Fruit fly (Drosophila melanogaster) whole organism, embryonic: ENCODE data around the gene Est-Q.

Experiments
- Atf3 ChIP-seq: fragments of 200-800 bp; sonication (Bioruptor generic); optimal IDR thresholded peaks from 3 replicates; lab custom pipeline; 2016; ENCODE audit warnings: missing biosample characterization, missing genetic modification characterization
- Awh ChIP-seq: fragments of 200-800 bp; sonication (Bioruptor generic); IDR thresholded peaks from 2 replicates; pipeline ENCODE4, ENCODE4 v1.3.6; 2022; ENCODE audit warnings: missing biosample characterization, missing genetic modification characterization
- CG10366 ChIP-seq: fragments of 200-800 bp; sonication (Bioruptor generic); IDR thresholded peaks from 2 replicates; pipeline ENCODE4 v1.3.6; 2022; ENCODE audit warnings: missing biosample characterization, missing genetic modification characterization
- CG10431 ChIP-seq: fragments of 200-800 bp; sonication (Bioruptor generic); optimal IDR thresholded peaks from 3 replicates; lab custom pipeline; 2018; ENCODE audit warnings: missing biosample characterization, mild to moderate bottlenecking, missing genetic modification characterization
- CG11456 ChIP-seq: fragments of 200-800 bp; sonication (Bioruptor generic); IDR thresholded peaks from 3 replicates; pipeline ENCODE4 v1.3.6; 2022; ENCODE audit warnings: missing biosample characterization, missing genetic modification characterization
- CG15073 ChIP-seq: fragments of 200-800 bp; sonication (Bioruptor generic); optimal IDR thresholded peaks from 2 replicates; lab custom pipeline; 2016; ENCODE audit warnings: missing biosample characterization, missing genetic modification characterization
- CG17385 ChIP-seq: fragments of 200-800 bp; sonication (Bioruptor generic); optimal IDR thresholded peaks from 3 replicates; lab custom pipeline; 2018; ENCODE audit warnings: missing biosample characterization, mild to moderate bottlenecking, missing genetic modification characterization
- CG17829 ChIP-seq: fragments of 200-800 bp; optimal IDR thresholded peaks from 2 replicates; lab custom pipeline; 2019; ENCODE audit warnings: missing biosample characterization, mild to moderate bottlenecking, missing genetic modification characterization, moderate library complexity
- CG18262 ChIP-seq: fragments of 200-800 bp; optimal IDR thresholded peaks from 3 replicates; lab custom pipeline; 2019; ENCODE audit warnings: missing biosample characterization, mild to moderate bottlenecking, missing genetic modification characterization, moderate library complexity
- CG3065 ChIP-seq: fragments of 200-800 bp; sonication (Bioruptor generic); optimal IDR thresholded peaks from 2 replicates; lab custom pipeline; 2016; ENCODE audit warnings: missing biosample characterization, missing genetic modification characterization
- CG3163 ChIP-seq: fragments of 200-800 bp; sonication (Bioruptor generic); optimal IDR thresholded peaks from 3 replicates; lab custom pipeline; 2016; ENCODE audit warnings: missing biosample characterization, missing genetic modification characterization
- CG32767 ChIP-seq: fragments of 200-800 bp; sonication (Bioruptor generic); IDR thresholded peaks from 2 replicates; pipeline ENCODE4 v1.3.6; 2022; ENCODE audit warnings: missing biosample characterization, missing genetic modification characterization
- CG33557 ChIP-seq: fragments of 200-800 bp; sonication (Bioruptor generic); optimal IDR thresholded peaks from 2 replicates; lab custom pipeline; 2019; ENCODE audit warnings: missing biosample characterization, mild to moderate bottlenecking, missing genetic modification characterization, moderate library complexity
- CG3847 ChIP-seq: fragments of 200-800 bp; sonication (Bioruptor generic); IDR thresholded peaks from 2 replicates; pipeline ENCODE4 v1.3.6; 2022; ENCODE audit warnings: missing biosample characterization, missing genetic modification characterization
- CG4617 ChIP-seq: fragments of 200-800 bp; sonication (Bioruptor generic); optimal IDR thresholded peaks from 3 replicates; lab custom pipeline; 2016; ENCODE audit warnings: missing biosample characterization, missing genetic modification characterization, borderline replicate concordance
- CG4730 ChIP-seq: fragments of 200-800 bp; sonication (Bioruptor generic); IDR thresholded peaks from 2 replicates; pipeline ENCODE4 v1.3.6; 2022; ENCODE audit warnings: missing biosample characterization, missing genetic modification characterization
- CG4820 ChIP-seq: fragments of 200-800 bp; sonication (Bioruptor generic); optimal IDR thresholded peaks from 3 replicates; lab custom pipeline; 2016; ENCODE audit warnings: missing biosample characterization, missing genetic modification characterization
- CG5953 ChIP-seq: fragments of 200-800 bp; sonication (Bioruptor generic); IDR thresholded peaks from 2 replicates; pipeline ENCODE4 v1.3.6; 2022; ENCODE audit warnings: missing biosample characterization, missing genetic modification characterization
- CG6272 ChIP-seq: fragments of 200-800 bp; sonication (Bioruptor generic); IDR thresholded peaks from 2 replicates; pipeline ENCODE4 v1.3.6; 2022; ENCODE audit warnings: missing biosample characterization, missing genetic modification characterization
- CG6765 ChIP-seq: fragments of 200-800 bp; sonication (Bioruptor generic); optimal IDR thresholded peaks from 3 replicates; lab custom pipeline; 2017; ENCODE audit warnings: missing biosample characterization, mild to moderate bottlenecking, missing genetic modification characterization
- CG6791 ChIP-seq: fragments of 200-800 bp; sonication (Bioruptor generic); IDR thresholded peaks from 3 replicates; pipeline ENCODE4 v1.3.6; 2022; ENCODE audit warnings: missing biosample characterization, missing genetic modification characterization; ENCODE audit not compliant: partially characterized antibody
- Dek ChIP-seq: fragments of 200-800 bp; sonication (Bioruptor generic); optimal IDR thresholded peaks from 3 replicates; lab custom pipeline; 2019; ENCODE audit warnings: missing biosample characterization, mild to moderate bottlenecking, missing genetic modification characterization, moderate library complexity
- HLH3B ChIP-seq: fragments of 200-800 bp; sonication (Bioruptor generic); IDR thresholded peaks from 2 replicates; pipeline ENCODE4 v1.3.6; 2022; ENCODE audit warnings: missing biosample characterization, missing genetic modification characterization
- HLHmδ ChIP-seq: fragments of 200-800 bp; sonication (Bioruptor generic); optimal IDR thresholded peaks from 2 replicates; lab custom pipeline; 2018; ENCODE audit warnings: missing biosample characterization, mild to moderate bottlenecking, missing genetic modification characterization, moderate library complexity
- HmgD ChIP-seq: fragments of 200-800 bp; sonication (Bioruptor generic); optimal IDR thresholded peaks from 3 replicates; lab custom pipeline; 2016; ENCODE audit warnings: missing biosample characterization, missing genetic modification characterization
- Lpt ChIP-seq: fragments of >200 bp; optimal IDR thresholded peaks from 2 replicates; lab custom pipeline; 2018; ENCODE audit warnings: missing biosample characterization, missing genetic modification characterization
- Med ChIP-seq: fragments of 200-800 bp; sonication (Bioruptor generic); peaks from one replicate; lab custom pipeline; 2016; ENCODE audit warnings: missing biosample characterization, missing genetic modification characterization, mild to moderate bottlenecking, inconsistent platforms, moderate library complexity
- Optix ChIP-seq: fragments of 200-800 bp; sonication (Bioruptor generic); IDR thresholded peaks from 3 replicates; pipeline ENCODE4 v1.3.6; 2022; ENCODE audit warnings: missing biosample characterization, missing genetic modification characterization
- br ChIP-seq: fragments of >200 bp; optimal IDR thresholded peaks from 2 replicates; lab custom pipeline; 2017
- btn ChIP-seq: fragments of 200-800 bp; sonication (Bioruptor generic); optimal IDR thresholded peaks from 2 replicates; lab custom pipeline; 2016; ENCODE audit warnings: missing biosample characterization, missing genetic modification characterization
- chn ChIP-seq: fragments of 200-800 bp; sonication (Bioruptor generic); optimal IDR thresholded peaks from 2 replicates; lab custom pipeline; 2016; ENCODE audit warnings: missing biosample characterization, missing genetic modification characterization
- dan ChIP-seq: fragments of 200-800 bp; sonication (Bioruptor generic); IDR thresholded peaks from 2 replicates; pipeline ENCODE4 v1.3.6; 2022; ENCODE audit warnings: missing biosample characterization, missing genetic modification characterization
- dpn ChIP-seq, 2 experiments: fragments of 200-800 bp; sonication (Bioruptor generic); optimal IDR thresholded peaks; 3 replicates each; lab custom pipeline; 2016; ENCODE audit warnings: missing biosample characterization in 2 of 2, missing genetic modification characterization in 2 of 2
- exex ChIP-seq: fragments of 200-800 bp; sonication (Bioruptor generic); optimal IDR thresholded peaks from 4 replicates; lab custom pipeline; 2018; ENCODE audit warnings: missing biosample characterization, mild to moderate bottlenecking, missing genetic modification characterization, moderate library complexity
- fd64A ChIP-seq: fragments of 200-800 bp; sonication (Bioruptor generic); optimal IDR thresholded peaks from 3 replicates; lab custom pipeline; 2018; ENCODE audit warnings: missing biosample characterization, mild to moderate bottlenecking, missing genetic modification characterization
- ftz-f1 ChIP-seq: fragments of 200-800 bp; sonication (Bioruptor generic); optimal IDR thresholded peaks from 2 replicates; lab custom pipeline; 2016; ENCODE audit warnings: missing biosample characterization, missing genetic modification characterization
- gro ChIP-seq: fragments of 200-800 bp; sonication (Bioruptor generic); optimal IDR thresholded peaks from 2 replicates; lab custom pipeline; 2016; ENCODE audit warnings: missing biosample characterization, missing genetic modification characterization
- inv ChIP-seq: fragments of 200-800 bp; sonication (Bioruptor generic); IDR thresholded peaks from 2 replicates; pipeline ENCODE4 v1.3.6; 2022; ENCODE audit warnings: missing biosample characterization, missing genetic modification characterization; ENCODE audit not compliant: partially characterized antibody
- jing ChIP-seq: fragments of 200-800 bp; sonication (Bioruptor generic); optimal IDR thresholded peaks from 2 replicates; lab custom pipeline; 2018; ENCODE audit warnings: missing biosample characterization, mild to moderate bottlenecking, missing genetic modification characterization
- kah ChIP-seq: fragments of 200-800 bp; sonication (Bioruptor generic); optimal IDR thresholded peaks from 2 replicates; lab custom pipeline; 2018; ENCODE audit warnings: missing biosample characterization, mild to moderate bottlenecking, missing genetic modification characterization
- lbe ChIP-seq: fragments of 200-800 bp; sonication (Bioruptor generic); optimal IDR thresholded peaks from 2 replicates; lab custom pipeline; 2016; ENCODE audit warnings: missing biosample characterization, mild to moderate bottlenecking, missing genetic modification characterization
- oc ChIP-seq: fragments of 200-800 bp; sonication (Bioruptor generic); optimal IDR thresholded peaks from 2 replicates; lab custom pipeline; 2018; ENCODE audit warnings: missing biosample characterization, mild to moderate bottlenecking, missing genetic modification characterization, moderate library complexity
- otp ChIP-seq: fragments of 200-800 bp; sonication (Bioruptor generic); IDR thresholded peaks from 3 replicates; pipeline ENCODE4, ENCODE4 v1.3.6; 2022; ENCODE audit warnings: missing biosample characterization, missing genetic modification characterization
- pfk ChIP-seq: fragments of 200-800 bp; sonication (Bioruptor generic); optimal IDR thresholded peaks from 2 replicates; lab custom pipeline; 2018; ENCODE audit warnings: missing biosample characterization, mild to moderate bottlenecking, missing genetic modification characterization, moderate library complexity
- pho ChIP-seq: fragments of 200-800 bp; sonication (Bioruptor generic); optimal IDR thresholded peaks from 2 replicates; lab custom pipeline; 2016; ENCODE audit warnings: missing biosample characterization, missing genetic modification characterization
- pnt ChIP-seq: fragments of 200-800 bp; sonication (Bioruptor generic); optimal IDR thresholded peaks from 3 replicates; lab custom pipeline; 2016; ENCODE audit warnings: missing biosample characterization, missing genetic modification characterization
- scrt ChIP-seq: fragments of 200-800 bp; sonication (Bioruptor generic); optimal IDR thresholded peaks from 2 replicates; lab custom pipeline; 2018; ENCODE audit warnings: missing biosample characterization, mild to moderate bottlenecking, missing genetic modification characterization, moderate library complexity
- sim ChIP-seq: fragments of 200-800 bp; sonication (Bioruptor generic); IDR thresholded peaks from 2 replicates; pipeline ENCODE4 v1.3.6; 2022; ENCODE audit warnings: missing biosample characterization, missing genetic modification characterization
- ssp ChIP-seq: fragments of 200-800 bp; sonication (Bioruptor generic); IDR thresholded peaks from 2 replicates; pipeline ENCODE4 v1.3.6; 2022; ENCODE audit warnings: missing biosample characterization, missing genetic modification characterization
- wor ChIP-seq: fragments of 200-800 bp; sonication (Bioruptor generic); IDR thresholded peaks from 2 replicates; pipeline ENCODE4 v1.3.6; 2022; ENCODE audit warnings: missing biosample characterization, missing genetic modification characterization

Gene Est-Q

DNA sequence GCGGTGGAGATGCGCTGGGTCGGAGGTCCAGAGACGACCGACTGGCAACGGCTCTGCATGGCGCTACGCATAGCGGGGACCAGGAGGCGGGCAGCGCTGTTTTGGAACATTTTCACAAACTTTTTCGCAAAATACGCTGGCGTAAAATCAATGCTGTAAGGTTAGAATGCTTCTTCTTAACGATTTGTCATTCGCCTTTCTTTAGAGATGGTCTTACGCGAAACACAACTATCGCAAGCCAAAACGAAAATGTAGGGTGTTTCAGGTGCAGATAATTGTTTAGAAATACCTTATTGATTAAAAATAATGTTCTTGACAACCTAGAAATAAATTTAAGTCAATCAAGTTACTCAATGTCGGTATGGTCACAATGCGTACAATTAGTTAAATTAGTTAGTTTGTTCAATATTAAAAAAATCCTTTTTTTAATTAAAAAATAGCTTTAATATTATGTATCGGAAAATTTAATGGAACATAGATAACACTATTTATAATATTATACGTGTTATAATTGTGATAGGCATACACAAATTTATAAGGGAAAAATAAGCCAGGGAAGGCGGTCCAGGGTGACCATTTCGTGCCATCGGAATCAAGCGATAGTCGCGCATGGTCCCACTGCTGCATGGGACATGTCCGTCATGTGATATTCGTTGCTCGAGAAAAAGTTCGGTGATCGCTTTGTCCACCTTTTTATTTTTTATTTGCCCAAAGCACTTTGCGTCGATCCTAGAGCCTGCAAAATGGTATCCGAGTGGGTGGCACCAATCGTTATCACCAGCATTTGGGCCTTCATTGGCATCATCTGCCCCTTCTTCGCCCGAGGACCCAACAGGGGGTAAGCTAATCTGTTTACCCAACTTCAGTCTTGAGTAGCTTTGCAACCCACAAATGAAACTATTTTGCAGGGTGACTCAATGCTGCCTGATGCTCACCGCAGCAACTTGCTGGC lies 38.3 kb downstream of the Est-Q start, which contains the start of the genes COX8 and VhaM9.7-b (continued):
- peak; percentile 59 for TF ChIP-seq pnt (GFP tag; lab: Kevin White, UChicago)
- TF ChIP-seq Dek: no peak
- no peak for TF ChIP-seq CG6765
- peak; percentile 61; the same call in 1 of the 2 replicates for TF ChIP-seq CG10366
- TF ChIP-seq kah (GFP tag; lab: Kevin White, UChicago): peak; percentile 10
- no peak for TF ChIP-seq HLHmδ (GFP tag; lab: Kevin White, UChicago)
- no peak; the same call in 1 of the 2 replicates for TF ChIP-seq CG6272 (GFP tag; lab: Robert Waterston, UW)
- peak; percentile 85 for TF ChIP-seq Med
- TF ChIP-seq br: no peak
- no peak for TF ChIP-seq otp (GFP tag; lab: Robert Waterston, UW)
- TF ChIP-seq pfk (GFP tag; lab: Kevin White, UChicago): peak; percentile 24
- no peak for TF ChIP-seq Optix
- no peak for TF ChIP-seq CG32767
- peak; percentile 32 for TF ChIP-seq CG33557 (GFP tag; lab: Kevin White, UChicago)
- TF ChIP-seq scrt (GFP tag; lab: Kevin White, UChicago): no peak
- no peak for TF ChIP-seq CG3065 (GFP tag; lab: Kevin White, UChicago)
- no peak for TF ChIP-seq CG15073 (GFP tag; lab: Kevin White, UChicago)
- no peak for TF ChIP-seq wor
- TF ChIP-seq chn (GFP tag; lab: Kevin White, UChicago): peak; percentile 55
- peak; percentile 40 for TF ChIP-seq CG17829
- no peak for TF ChIP-seq jing (GFP tag; lab: Kevin White, UChicago)
- TF ChIP-seq dpn (GFP tag; optimal IDR thresholded peaks at IDR 0.05; lab: Kevin White, UChicago): peak; percentile 54 to 68
- no peak for TF ChIP-seq sim (GFP tag; lab: Robert Waterston, UW)
- TF ChIP-seq CG5953: no peak
- TF ChIP-seq CG3163 (GFP tag; lab: Kevin White, UChicago): peak; percentile 20
- TF ChIP-seq Awh (GFP tag; lab: Robert Waterston, UW): no peak
- peak; percentile 69 for TF ChIP-seq CG6791
- no peak for TF ChIP-seq gro (GFP tag; lab: Kevin White, UChicago)
- no peak; the same call in 2 of the 3 replicates for TF ChIP-seq CG11456 (GFP tag; lab: Robert Waterston, UW)
- peak; percentile 13 for TF ChIP-seq pho (GFP tag; lab: Kevin White, UChicago)
- peak; percentile 38 for TF ChIP-seq lbe (GFP tag; lab: Kevin White, UChicago)
- no peak for TF ChIP-seq Atf3 (GFP tag; lab: Kevin White, UChicago)
- no peak for TF ChIP-seq oc
- peak; percentile 21 for TF ChIP-seq HmgD (GFP tag; lab: Kevin White, UChicago)
- no peak for TF ChIP-seq exex (tag; lab: Kevin White, UChicago)
- TF ChIP-seq btn (GFP tag; lab: Kevin White, UChicago): no peak
- no peak for TF ChIP-seq dan (GFP tag; lab: Robert Waterston, UW)
- TF ChIP-seq inv: peak; percentile 65; the same call in 1 of the 2 replicates
- TF ChIP-seq ssp (GFP tag; lab: Robert Waterston, UW): peak; percentile 45
- peak; percentile 97 for TF ChIP-seq CG17385 (GFP tag; lab: Kevin White, UChicago)
- peak; percentile 49; the same call in 1 of the 2 replicates for TF ChIP-seq CG3847 (GFP tag; lab: Robert Waterston, UW)
- TF ChIP-seq CG18262 (tag; lab: Kevin White, UChicago): no peak
- no peak for TF ChIP-seq Lpt (GFP tag; lab: Kevin White, UChicago)
- TF ChIP-seq CG4730 (GFP tag; lab: Robert Waterston, UW): 0 out of 2 replicates have a peak, but pooled peaks have one; percentile 67
- peak; percentile 70 for TF ChIP-seq HLH3B
- peak; percentile 77 for TF ChIP-seq CG4617 (GFP tag; lab: Kevin White, UChicago)
- TF ChIP-seq fd64A: no peak
- TF ChIP-seq CG4820 (GFP tag; lab: Kevin White, UChicago): peak; percentile 68
- TF ChIP-seq CG10431 (GFP tag; lab: Kevin White, UChicago): no peak
- TF ChIP-seq ftz-f1 (GFP tag; lab: Kevin White, UChicago): no peak
